Worm (Caenorhabditis elegans): ENCODE data around the gene scl-13.

- TF ChIP-seq ztf-16 (tag; optimal IDR thresholded peaks at IDR 0.05) (no peak), nhr-11 (tag; optimal IDR thresholded peaks at IDR 0.05) (no peak), Y22D7AL.16 (tag; optimal IDR thresholded peaks at IDR 0.05) (no peak), mec-3 (tag; optimal IDR thresholded peaks at IDR 0.05; ENCODE audit: borderline replicate concordance) (no peak), sox-2 (GFP tag; IDR thresholded peaks at IDR 0.05) (no peak), pqm-1 (tag; optimal IDR thresholded peaks at IDR 0.05) (no peak), pros-1 (tag; optimal IDR thresholded peaks at IDR 0.05) (no peak), ttx-3 (tag; optimal IDR thresholded peaks at IDR 0.05) (no peak), fkh-10 (GFP tag; optimal IDR thresholded peaks at IDR 0.05) (no peak), rnt-1 (tag; optimal IDR thresholded peaks at IDR 0.05) (no peak), odd-2 (tag; optimal IDR thresholded peaks at IDR 0.05) (no peak), hlh-30 (tag; optimal IDR thresholded peaks at IDR 0.05; ENCODE audit: insufficient read depth) (no peak), hlh-6 (tag; optimal IDR thresholded peaks at IDR 0.05) (no peak)
These were observed 43.4 kb upstream of the scl-13 start, which contains the start of gene nhr-186 for ce11 chrV:3854847-3855246.

Measured in whole organism, late embryonic.